Worm (Caenorhabditis elegans) whole organism, L1 larva: ENCODE data around the gene F20B10.3.

Experiments
- C16A3.4 ChIP-seq: fragments of 150-350 bp; optimal IDR thresholded peaks from 2 replicates; lab custom pipeline; 2014; ENCODE audit warnings: missing biosample characterization, missing genetic modification characterization
- F16B12.6 ChIP-seq: fragments of 150-350 bp; optimal IDR thresholded peaks from 2 replicates; lab custom pipeline; 2014; ENCODE audit warnings: missing biosample characterization, missing genetic modification characterization
- Y116A8C.19 ChIP-seq: sonication (generic microtip); optimal IDR thresholded peaks from 2 replicates; lab custom pipeline; 2016; ENCODE audit warnings: missing compliant biosample characterization, missing genetic modification characterization, borderline replicate concordance
- aly-2 ChIP-seq: fragments of 150-350 bp; optimal IDR thresholded peaks from 2 replicates; lab custom pipeline; 2014; ENCODE audit warnings: missing biosample characterization, missing genetic modification characterization
- ama-1 ChIP-seq: fragments of 150-350 bp; optimal IDR thresholded peaks from 2 replicates; lab custom pipeline; 2014
- blmp-1 ChIP-seq: fragments of 150-350 bp; optimal IDR thresholded peaks from 2 replicates; lab custom pipeline; 2014; ENCODE audit warnings: missing biosample characterization, missing genetic modification characterization
- ceh-82 ChIP-seq, 3 experiments: fragments of 150-350 bp in 1 of 3; sonication (generic microtip) in 2 of 3; optimal IDR thresholded peaks; 2 replicates each; lab custom pipeline; 2014 to 2017; ENCODE audit warnings: missing biosample characterization in 3 of 3, missing genetic modification characterization in 3 of 3
- ceh-88 ChIP-seq: fragments of 200-800 bp; sonication (Bioruptor generic); IDR thresholded peaks from 2 replicates; pipeline ENCODE4 v1.3.6; 2022; ENCODE audit warnings: missing genetic modification characterization, missing compliant biosample characterization
- dpl-1 ChIP-seq, 3 experiments: fragments of 150-350 bp in 2 of 3; sonication (generic microtip) in 1 of 3; optimal IDR thresholded peaks; 2 replicates each; lab custom pipeline; 2014 to 2017; ENCODE audit warnings: missing biosample characterization in 3 of 3, missing genetic modification characterization in 3 of 3, missing genetic modification reagents in 3 of 3
- efl-1 ChIP-seq, 4 experiments: fragments of 150-350 bp; optimal IDR thresholded peaks in 3 of 4; peaks in 1 of 4; 1 replicate in 1 of 4; 2 replicates in 3 of 4; lab custom pipeline; 2014; ENCODE audit warnings: missing biosample characterization in 2 of 4, missing genetic modification characterization in 2 of 4, missing genetic modification reagents in 2 of 4
- irx-1 ChIP-seq: sonication (generic microtip); optimal IDR thresholded peaks from 2 replicates; lab custom pipeline; 2016; ENCODE audit warnings: missing genetic modification characterization, missing compliant biosample characterization
- lin-13 ChIP-seq: fragments of 150-350 bp; optimal IDR thresholded peaks from 2 replicates; lab custom pipeline; 2014; ENCODE audit warnings: missing biosample characterization, missing genetic modification reagents, missing genetic modification characterization
- lin-15B ChIP-seq: fragments of 150-350 bp; sonication (generic microtip); optimal IDR thresholded peaks from 3 replicates; lab custom pipeline; 2014; ENCODE audit warnings: missing biosample characterization, missing genetic modification characterization
- lin-35 ChIP-seq, 2 experiments: fragments of 150-350 bp; optimal IDR thresholded peaks; 2 replicates each; lab custom pipeline; 2014; ENCODE audit warnings: missing biosample characterization in 2 of 2, missing genetic modification characterization in 2 of 2, missing genetic modification reagents in 2 of 2
- lsy-2 ChIP-seq, 2 experiments: fragments of 150-350 bp; optimal IDR thresholded peaks; 2 replicates each; lab custom pipeline; 2014; ENCODE audit warnings: missing biosample characterization in 2 of 2, missing genetic modification characterization in 2 of 2
- mep-1 ChIP-seq: fragments of 150-350 bp; optimal IDR thresholded peaks from 2 replicates; lab custom pipeline; 2014; ENCODE audit warnings: missing biosample characterization, missing genetic modification characterization
- nhr-11 ChIP-seq: fragments of 150-350 bp; optimal IDR thresholded peaks from 2 replicates; lab custom pipeline; 2014; ENCODE audit warnings: missing biosample characterization, missing genetic modification characterization
- nhr-47 ChIP-seq: sonication (generic microtip); optimal IDR thresholded peaks from 2 replicates; lab custom pipeline; 2016; ENCODE audit warnings: mild to moderate bottlenecking, missing genetic modification characterization, moderate library complexity, missing compliant biosample characterization
- nhr-71 ChIP-seq: sonication (generic microtip); optimal IDR thresholded peaks from 2 replicates; lab custom pipeline; 2016; ENCODE audit warnings: mild to moderate bottlenecking, missing genetic modification characterization, moderate library complexity, missing compliant biosample characterization
- pax-3 ChIP-seq: fragments of 200-800 bp; sonication (Bioruptor generic); optimal IDR thresholded peaks from 2 replicates; lab custom pipeline; 2018; ENCODE audit warnings: mild to moderate bottlenecking, missing genetic modification characterization, moderate library complexity, missing compliant biosample characterization
- skn-1 ChIP-seq: fragments of 150-350 bp; optimal IDR thresholded peaks from 2 replicates; lab custom pipeline; 2014; ENCODE audit warnings: missing biosample characterization, missing genetic modification characterization
- snpc-4 ChIP-seq: fragments of 150-350 bp; optimal IDR thresholded peaks from 2 replicates; lab custom pipeline; 2014; ENCODE audit warnings: missing biosample characterization, missing genetic modification characterization
- snu-23 ChIP-seq: sonication (generic microtip); optimal IDR thresholded peaks from 2 replicates; lab custom pipeline; 2016; ENCODE audit warnings: missing genetic modification characterization, missing compliant biosample characterization
- sox-4 ChIP-seq: sonication (generic microtip); optimal IDR thresholded peaks from 2 replicates; lab custom pipeline; 2016; ENCODE audit warnings: missing genetic modification characterization, missing compliant biosample characterization
- unc-130 ChIP-seq: fragments of 150-350 bp; optimal IDR thresholded peaks from 2 replicates; lab custom pipeline; 2017; ENCODE audit warnings: missing biosample characterization, missing genetic modification characterization, inconsistent platforms
- unc-98 ChIP-seq: fragments of 200-800 bp; sonication (Bioruptor generic); IDR thresholded peaks from 2 replicates; pipeline ENCODE4 v1.3.6; 2022; ENCODE audit warnings: missing genetic modification characterization, missing compliant biosample characterization
- xbp-1 ChIP-seq: sonication (generic microtip); optimal IDR thresholded peaks from 2 replicates; lab custom pipeline; 2016; ENCODE audit warnings: missing genetic modification characterization, missing compliant biosample characterization
- ztf-11 ChIP-seq, 2 experiments: sonication (generic microtip); optimal IDR thresholded peaks; 2 replicates each; lab custom pipeline; 2016 to 2017; ENCODE audit warnings: missing genetic modification characterization in 2 of 2, missing biosample characterization in 1 of 2, missing compliant biosample characterization in 1 of 2

Gene F20B10.3

ce11 chrIV:12167944-12168343 is at the start of gene F20B10.3:
TSS of gene F20B10.3 (plus strand) at chrIV:12168244.
- TF ChIP-seq efl-1 (optimal IDR thresholded peaks at IDR 0.05; lab: Kevin White, UChicago) (no peak), efl-1 (GFP tag; optimal IDR thresholded peaks at IDR 0.05 in 1 of 2; lab: Kevin White, UChicago) (peak in 1 of 2 experiments; percentile 43), snpc-4 (tag; lab: Kevin White, UChicago) (no peak)

ce11 chrIV:12120536-12120935 is 47.5 kb upstream of the F20B10.3 start:
- no peak for TF ChIP-seq unc-98 (GFP tag; lab: Robert Waterston, UW)
- no peak for TF ChIP-seq efl-1 (optimal IDR thresholded peaks at IDR 0.05; lab: Kevin White, UChicago)
- peak in 1 of 2 experiments; percentile 38 for TF ChIP-seq efl-1 (GFP tag; optimal IDR thresholded peaks at IDR 0.05 in 1 of 2; lab: Kevin White, UChicago)

- no peak for TF ChIP-seq aly-2 (tag; lab: Kevin White, UChicago)
- TF ChIP-seq lsy-2 (tag; optimal IDR thresholded peaks at IDR 0.05; lab: Kevin White, UChicago) = peak in 1 of 2 experiments; percentile 69
- no peak for TF ChIP-seq nhr-47
- peak; percentile 65 for TF ChIP-seq mep-1 (tag; lab: Kevin White, UChicago)
- TF ChIP-seq ceh-88 (GFP tag; lab: Robert Waterston, UW) = no peak
- TF ChIP-seq C16A3.4 (tag; lab: Kevin White, UChicago) = peak; percentile 51
- no peak for TF ChIP-seq unc-130 (tag; lab: Kevin White, UChicago)
- TF ChIP-seq blmp-1 (tag; lab: Kevin White, UChicago) = peak; percentile 53
- peak in 2 of 3 experiments; percentile 28 to 38 for TF ChIP-seq ceh-82 (tag; optimal IDR thresholded peaks at IDR 0.05; lab: Kevin White, UChicago)
- TF ChIP-seq efl-1 (optimal IDR thresholded peaks at IDR 0.05; lab: Kevin White, UChicago) = peak; percentile 36 to 54
- TF ChIP-seq efl-1 (GFP tag; optimal IDR thresholded peaks at IDR 0.05 in 1 of 2; lab: Kevin White, UChicago) = peak; percentile 56 to 92
- peak; percentile 20 for TF ChIP-seq snu-23 (GFP tag; lab: Kevin White, UChicago)
- TF ChIP-seq lin-13 (GFP tag; lab: Kevin White, UChicago) = peak; percentile 2
- peak; percentile 47 to 69 for TF ChIP-seq lin-35 (GFP tag; optimal IDR thresholded peaks at IDR 0.05; lab: Kevin White, UChicago)
- no peak for TF ChIP-seq ztf-11 (tag; optimal IDR thresholded peaks at IDR 0.05; lab: Kevin White, UChicago)
- TF ChIP-seq skn-1 (tag; lab: Kevin White, UChicago) = peak; percentile 16
- TF ChIP-seq F16B12.6 = peak; percentile 2
- TF ChIP-seq nhr-71 (tag; lab: Kevin White, UChicago) = peak; percentile 24
- peak; percentile 16 for TF ChIP-seq lin-15B (tag; lab: Kevin White, UChicago)
- no peak for TF ChIP-seq sox-4 (tag; lab: Kevin White, UChicago)
- peak in 2 of 3 experiments; percentile 33 to 57 for TF ChIP-seq dpl-1 (GFP tag; optimal IDR thresholded peaks at IDR 0.05; lab: Kevin White, UChicago)
Observed at ce11 chrIV:12121076-12121475, 47.0 kb upstream of the F20B10.3 start, which contains the start of the genes ddb-1 and M18.6. TSS of gene ddb-1 (minus strand) at chrIV:12121165. TSS of gene M18.6 (plus strand) at chrIV:12121310.

- TF ChIP-seq snu-23 (GFP tag; lab: Kevin White, UChicago) = peak; percentile 22
- no peak for TF ChIP-seq Y116A8C.19 (tag; lab: Kevin White, UChicago)
- TF ChIP-seq mep-1 (tag; lab: Kevin White, UChicago) = peak; percentile 13
- no peak for TF ChIP-seq xbp-1 (tag; lab: Kevin White, UChicago)
- TF ChIP-seq nhr-47 = peak; percentile 8
- no peak for TF ChIP-seq pax-3
- peak; percentile 19 for TF ChIP-seq blmp-1 (tag; lab: Kevin White, UChicago)
- TF ChIP-seq ama-1 (lab: Kevin White, UChicago) = peak; percentile 21
- TF ChIP-seq irx-1 (tag; lab: Kevin White, UChicago) = no peak
- peak in 1 of 3 experiments; percentile 29 for TF ChIP-seq ceh-82 (tag; optimal IDR thresholded peaks at IDR 0.05; lab: Kevin White, UChicago)
- no peak for TF ChIP-seq nhr-11
- peak in 1 of 2 experiments; percentile 7 for TF ChIP-seq efl-1 (optimal IDR thresholded peaks at IDR 0.05; lab: Kevin White, UChicago)
- TF ChIP-seq efl-1 (GFP tag; optimal IDR thresholded peaks at IDR 0.05 in 1 of 2; lab: Kevin White, UChicago) = peak in 1 of 2 experiments; percentile 35
- peak; percentile 21 to 54 for TF ChIP-seq lin-35 (GFP tag; optimal IDR thresholded peaks at IDR 0.05; lab: Kevin White, UChicago)
- no peak for TF ChIP-seq C16A3.4 (tag; lab: Kevin White, UChicago)
- TF ChIP-seq lsy-2 (tag; optimal IDR thresholded peaks at IDR 0.05; lab: Kevin White, UChicago) = peak; percentile 8 to 54
- peak; percentile 6 for TF ChIP-seq lin-15B (tag; lab: Kevin White, UChicago)
Observed at ce11 chrIV:12122874-12123664, 45.0 kb upstream of the F20B10.3 start, which contains the start of gene aly-3. TSS of gene aly-3 (plus strand) at chrIV:12123282.
